Worm (Caenorhabditis elegans): ENCODE data around the gene srh-250.

- no peak for TF ChIP-seq nhr-12 (tag; optimal IDR thresholded peaks at IDR 0.05)
- no peak for TF ChIP-seq ama-1 (optimal IDR thresholded peaks at IDR 0.05)
- no peak for TF ChIP-seq ztf-11 (tag; optimal IDR thresholded peaks at IDR 0.05)
- TF ChIP-seq sma-3 (GFP tag; optimal IDR thresholded peaks at IDR 0.05): no peak
- no peak for TF ChIP-seq nhr-11 (tag; optimal IDR thresholded peaks at IDR 0.05)
- TF ChIP-seq sma-9 (GFP tag; optimal IDR thresholded peaks at IDR 0.05): no peak
- no peak for TF ChIP-seq sma-9 (tag; optimal IDR thresholded peaks at IDR 0.05)
- no peak for TF ChIP-seq ceh-82 (tag; optimal IDR thresholded peaks at IDR 0.05)
- TF ChIP-seq unc-62 (GFP tag; optimal IDR thresholded peaks at IDR 0.05): no peak
- TF ChIP-seq nhr-77 (tag; optimal IDR thresholded peaks at IDR 0.05): no peak
- no peak for TF ChIP-seq egl-27 (tag; optimal IDR thresholded peaks at IDR 0.05)
- no peak for TF ChIP-seq mdl-1 (tag; optimal IDR thresholded peaks at IDR 0.05)
- TF ChIP-seq unc-39 (tag; optimal IDR thresholded peaks at IDR 0.05): no peak
Observed at ce11 chrII:3850655-3851054, 27.8 kb upstream of the srh-250 start, which contains the start of gene nhr-72.

All from whole organism, L2 larva.